Worm (Caenorhabditis elegans) whole organism, young adult: Measurements from ENCODE around the gene F08A7.1.

Experiments
- pha-4 ChIP-seq: fragments of 150-350 bp; sonication (generic microtip); optimal IDR thresholded peaks from 2 replicates; lab custom pipeline; 2014; ENCODE audit warnings: missing biosample characterization, missing genetic modification reagents, missing genetic modification characterization
- rpc-1 ChIP-seq, 2 experiments: fragments of 150-350 bp in 1 of 2; sonication (generic microtip) in 1 of 2; optimal IDR thresholded peaks; 2 replicates each; lab custom pipeline; 2014 to 2018; ENCODE audit warnings: missing biosample characterization in 1 of 2, missing genetic modification characterization in 1 of 2, missing genetic modification reagents in 1 of 2, missing genotype in 1 of 2

DNA sequence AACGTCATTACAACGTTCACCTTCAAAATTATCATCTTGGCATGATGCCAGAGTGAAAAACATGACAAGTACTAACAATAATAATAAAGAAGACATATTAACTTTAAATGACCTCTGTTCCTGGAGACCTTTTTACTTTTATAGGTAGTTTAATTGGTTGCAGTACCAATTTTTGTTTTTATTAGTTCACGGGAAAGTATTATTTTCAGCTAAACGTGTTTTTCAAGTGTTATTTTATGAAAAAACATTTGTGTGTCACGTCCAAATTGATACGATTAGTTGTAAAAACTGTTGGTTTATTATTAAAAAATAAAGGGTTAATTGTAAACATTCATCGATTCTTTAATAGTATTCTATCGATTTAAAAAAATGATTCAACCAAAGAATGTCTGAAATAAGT lies 35.3 kb downstream of the F08A7.1 start, which contains the start of gene grl-24:
- TF ChIP-seq pha-4 (tag; lab: Kevin White, UChicago) (no peak), rpc-1 (optimal IDR thresholded peaks at IDR 0.05; lab: Kevin White, UChicago) (no peak), rpc-1 (tag; optimal IDR thresholded peaks at IDR 0.05; lab: Kevin White, UChicago) (no peak)
